Worm (Caenorhabditis elegans) whole organism, early embryonic: ENCODE measurements around the gene pmp-1.

Experiments
- B0310.2 ChIP-seq: sonication (generic microtip); optimal IDR thresholded peaks from 2 replicates; lab custom pipeline; 2016; ENCODE audit warnings: mild to moderate bottlenecking, missing genetic modification characterization, missing compliant biosample characterization
- aly-1 ChIP-seq: sonication (generic microtip); optimal IDR thresholded peaks from 2 replicates; lab custom pipeline; 2016; ENCODE audit warnings: missing genetic modification characterization, missing compliant biosample characterization
- ama-1 ChIP-seq: fragments of 150-350 bp; optimal IDR thresholded peaks from 2 replicates; lab custom pipeline; 2014
- ceh-36 ChIP-seq: sonication (generic microtip); optimal IDR thresholded peaks from 2 replicates; lab custom pipeline; 2016; ENCODE audit warnings: missing genetic modification characterization, inconsistent platforms, missing compliant biosample characterization
- ets-7 ChIP-seq: sonication (generic microtip); optimal IDR thresholded peaks from 2 replicates; lab custom pipeline; 2016; ENCODE audit warnings: missing genotype, missing genetic modification characterization, missing compliant biosample characterization
- flt-1 ChIP-seq: fragments of 200-800 bp; sonication (Bioruptor generic); IDR thresholded peaks from 2 replicates; pipeline ENCODE4 v1.3.6; 2022; ENCODE audit warnings: missing genetic modification characterization, missing compliant biosample characterization
- hmg-4 ChIP-seq: fragments of 200-800 bp; sonication (Bioruptor generic); optimal IDR thresholded peaks from 2 replicates; lab custom pipeline; 2018; ENCODE audit warnings: mild to moderate bottlenecking, missing genetic modification characterization, missing compliant biosample characterization
- pes-1 ChIP-seq: fragments of 200-800 bp; sonication (Bioruptor generic); IDR thresholded peaks from 2 replicates; pipeline ENCODE4 v1.3.6; 2022; ENCODE audit warnings: missing genetic modification reagents, missing genetic modification characterization, missing compliant biosample characterization
- sea-1 ChIP-seq: fragments of 200-800 bp; sonication (Bioruptor generic); conservative IDR thresholded peaks from 2 replicates; pipeline ENCODE4 v1.3.6; 2022; ENCODE audit warnings: missing genetic modification characterization, missing compliant biosample characterization
- tbx-11 ChIP-seq: fragments of 200-800 bp; sonication (Bioruptor generic); IDR thresholded peaks from 2 replicates; pipeline ENCODE4 v1.3.6; 2022; ENCODE audit warnings: missing genetic modification characterization, missing compliant biosample characterization
- tbx-37 ChIP-seq: fragments of 200-800 bp; sonication (Bioruptor generic); conservative IDR thresholded peaks from 2 replicates; pipeline ENCODE4 v1.3.6; 2022; ENCODE audit warnings: missing genetic modification reagents, missing genetic modification characterization, missing compliant biosample characterization
- tra-4 ChIP-seq: sonication (generic microtip); optimal IDR thresholded peaks from 2 replicates; lab custom pipeline; 2017; ENCODE audit warnings: missing genetic modification characterization, missing compliant biosample characterization

DNA sequence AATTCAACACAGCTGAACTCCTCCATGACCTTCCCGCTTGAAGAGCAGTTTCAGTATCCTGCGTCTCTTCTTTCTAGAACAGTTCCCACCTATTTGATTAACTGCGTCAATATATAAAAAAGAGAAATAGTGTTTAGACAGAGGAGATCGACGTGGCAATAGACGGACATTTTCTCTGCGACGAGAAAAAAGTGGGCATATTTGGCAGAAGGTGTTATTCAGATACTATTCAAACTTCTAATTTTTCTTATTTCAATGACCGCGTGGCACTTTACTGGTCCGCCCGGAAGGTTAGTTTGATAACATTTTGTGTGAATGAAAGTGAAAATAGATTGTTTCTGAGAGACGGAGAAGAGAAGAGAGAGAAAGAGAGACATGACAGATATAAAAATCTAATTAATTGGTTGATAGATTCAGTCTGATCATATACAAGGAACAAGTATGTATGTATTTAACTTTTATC lies 35.6 kb downstream of the pmp-1 start, which contains the start of gene tbc-6:
- TF ChIP-seq sea-1 (GFP tag; lab: Robert Waterston, UW), result no peak
- peak; percentile 51 for TF ChIP-seq ama-1
- no peak for TF ChIP-seq hmg-4
- TF ChIP-seq tbx-11 (GFP tag; lab: Robert Waterston, UW), result no peak
- no peak for TF ChIP-seq ets-7 (tag; lab: Kevin White, UChicago)
- no peak for TF ChIP-seq aly-1 (tag; lab: Kevin White, UChicago)
- no peak for TF ChIP-seq flt-1
- no peak for TF ChIP-seq tbx-37 (GFP tag; lab: Robert Waterston, UW)
- TF ChIP-seq tra-4, result no peak
- TF ChIP-seq B0310.2 (tag; lab: Kevin White, UChicago), result no peak
- no peak for TF ChIP-seq ceh-36 (tag; lab: Kevin White, UChicago)
- TF ChIP-seq pes-1 (GFP tag; lab: Robert Waterston, UW), result no peak
